Worm (Caenorhabditis elegans) whole organism, L3 larva: ENCODE data around the gene ttll-11.
"Not testable (repeated sequence)": the region's sequence is repeated elsewhere in the genome, so short reads cannot be mapped to it uniquely, and the experiment has no call there.

Experiments used
- R02D3.7 ChIP-seq: fragments of 150-350 bp; optimal IDR thresholded peaks from 2 replicates; lab custom pipeline; 2014; ENCODE audit warnings: missing biosample characterization, missing genetic modification characterization
- aly-2 ChIP-seq: fragments of 150-350 bp; optimal IDR thresholded peaks from 2 replicates; lab custom pipeline; 2014; ENCODE audit warnings: missing biosample characterization, missing genetic modification characterization
- ama-1 ChIP-seq: fragments of 150-350 bp; optimal IDR thresholded peaks from 2 replicates; lab custom pipeline; 2018
- ceh-16 ChIP-seq: sonication (generic microtip); optimal IDR thresholded peaks from 2 replicates; lab custom pipeline; 2017; ENCODE audit warnings: missing biosample characterization, missing genetic modification characterization
- ceh-28 ChIP-seq: fragments of 150-350 bp; optimal IDR thresholded peaks from 2 replicates; lab custom pipeline; 2014; ENCODE audit warnings: missing biosample characterization, missing genetic modification reagents, missing genetic modification characterization
- ceh-9 ChIP-seq: sonication (generic microtip); optimal IDR thresholded peaks from 2 replicates; lab custom pipeline; 2018; ENCODE audit warnings: missing biosample characterization, missing genetic modification characterization
- daf-12 ChIP-seq: fragments of 150-350 bp; optimal IDR thresholded peaks from 2 replicates; lab custom pipeline; 2014; ENCODE audit warnings: missing biosample characterization, missing genetic modification reagents, missing genetic modification characterization
- egl-5 ChIP-seq: fragments of 150-350 bp; optimal IDR thresholded peaks from 2 replicates; lab custom pipeline; 2017; ENCODE audit warnings: missing biosample characterization, missing genetic modification reagents, missing genetic modification characterization, inconsistent platforms
- elt-1 ChIP-seq: fragments of 150-350 bp; optimal IDR thresholded peaks from 2 replicates; lab custom pipeline; 2014; ENCODE audit warnings: missing biosample characterization, missing genetic modification characterization
- elt-2 ChIP-seq: sonication (generic microtip); optimal IDR thresholded peaks from 2 replicates; lab custom pipeline; 2016; ENCODE audit warnings: missing genetic modification reagents, mild to moderate bottlenecking, missing genetic modification characterization, missing compliant biosample characterization
- elt-3 ChIP-seq, 3 experiments: fragments of 150-350 bp in 1 of 3; sonication (generic microtip) in 2 of 3; optimal IDR thresholded peaks; 2 replicates in 2 of 3; 4 replicates in 1 of 3; lab custom pipeline; 2014 to 2017; ENCODE audit warnings: missing biosample characterization in 3 of 3, missing genetic modification characterization in 3 of 3
- fkh-2 ChIP-seq: fragments of 150-350 bp; optimal IDR thresholded peaks from 2 replicates; lab custom pipeline; 2014; ENCODE audit warnings: missing biosample characterization, missing genetic modification reagents, missing genetic modification characterization
- fos-1 ChIP-seq: fragments of 150-350 bp; optimal IDR thresholded peaks from 2 replicates; lab custom pipeline; 2014; ENCODE audit warnings: missing biosample characterization, missing genetic modification characterization
- hmg-11 ChIP-seq: sonication (generic microtip); optimal IDR thresholded peaks from 2 replicates; lab custom pipeline; 2016; ENCODE audit warnings: missing genetic modification characterization, missing compliant biosample characterization
- lin-15B ChIP-seq: fragments of 150-350 bp; optimal IDR thresholded peaks from 2 replicates; lab custom pipeline; 2014; ENCODE audit warnings: missing biosample characterization, missing genetic modification characterization
- lsy-12 ChIP-seq: sonication (generic microtip); optimal IDR thresholded peaks from 2 replicates; lab custom pipeline; 2016; ENCODE audit warnings: mild to moderate bottlenecking, missing genetic modification characterization, missing compliant biosample characterization
- mml-1 ChIP-seq: fragments of 150-350 bp; sonication (generic microtip); optimal IDR thresholded peaks from 3 replicates; lab custom pipeline; 2014; ENCODE audit warnings: missing biosample characterization, missing genetic modification characterization
- nfya-1 ChIP-seq: sonication (generic microtip); optimal IDR thresholded peaks from 2 replicates; lab custom pipeline; 2017; ENCODE audit warnings: missing genetic modification characterization, mild to moderate bottlenecking, missing compliant biosample characterization, antibody characterized with exemption, moderate library complexity; ENCODE audit not compliant: insufficient read depth
- nhr-12 ChIP-seq: fragments of 150-350 bp; optimal IDR thresholded peaks from 2 replicates; lab custom pipeline; 2014; ENCODE audit warnings: missing biosample characterization, missing genetic modification characterization
- nhr-23 ChIP-seq: fragments of 150-350 bp; optimal IDR thresholded peaks from 2 replicates; lab custom pipeline; 2014; ENCODE audit warnings: missing biosample characterization, missing genetic modification reagents, missing genetic modification characterization
- nhr-237 ChIP-seq: fragments of 150-350 bp; optimal IDR thresholded peaks from 2 replicates; lab custom pipeline; 2014; ENCODE audit warnings: missing biosample characterization, missing genetic modification characterization
- nhr-25 ChIP-seq: sonication (generic microtip); optimal IDR thresholded peaks from 2 replicates; lab custom pipeline; 2017; ENCODE audit warnings: missing biosample characterization, missing genetic modification characterization
- nhr-43 ChIP-seq: sonication (generic microtip); optimal IDR thresholded peaks from 2 replicates; lab custom pipeline; 2016; ENCODE audit warnings: mild to moderate bottlenecking, missing genetic modification characterization, missing compliant biosample characterization; ENCODE audit not compliant: poor library complexity, severe bottlenecking
- nhr-67 ChIP-seq: fragments of 150-350 bp; optimal IDR thresholded peaks from 2 replicates; lab custom pipeline; 2014; ENCODE audit warnings: missing biosample characterization, missing genetic modification characterization
- nhr-76 ChIP-seq: fragments of 150-350 bp; sonication (generic microtip); optimal IDR thresholded peaks from 5 replicates; lab custom pipeline; 2014; ENCODE audit warnings: missing biosample characterization, missing genetic modification characterization
- pha-4 ChIP-seq: fragments of 150-350 bp; optimal IDR thresholded peaks from 2 replicates; lab custom pipeline; 2014; ENCODE audit warnings: missing biosample characterization, missing genetic modification reagents, missing genetic modification characterization
- pqm-1 ChIP-seq: fragments of 150-350 bp; optimal IDR thresholded peaks from 2 replicates; lab custom pipeline; 2017; ENCODE audit warnings: missing biosample characterization, missing genetic modification characterization, inconsistent platforms
- skn-1 ChIP-seq: fragments of 150-350 bp; optimal IDR thresholded peaks from 2 replicates; lab custom pipeline; 2014; ENCODE audit warnings: missing biosample characterization, missing genetic modification characterization
- snpc-4 ChIP-seq: fragments of 150-350 bp; optimal IDR thresholded peaks from 2 replicates; lab custom pipeline; 2014; ENCODE audit warnings: missing biosample characterization, missing genetic modification characterization
- tbx-2 ChIP-seq: sonication (generic microtip); optimal IDR thresholded peaks from 2 replicates; lab custom pipeline; 2016; ENCODE audit warnings: mild to moderate bottlenecking, missing genetic modification characterization, missing compliant biosample characterization
- unc-39 ChIP-seq: sonication (generic microtip); optimal IDR thresholded peaks from 4 replicates; lab custom pipeline; 2017; ENCODE audit warnings: missing biosample characterization, missing genetic modification characterization
- unc-62 ChIP-seq: fragments of 150-350 bp; sonication (generic microtip); optimal IDR thresholded peaks from 4 replicates; lab custom pipeline; 2014; ENCODE audit warnings: missing biosample characterization, missing genetic modification reagents, missing genetic modification characterization
- zag-1 ChIP-seq: fragments of 150-350 bp; optimal IDR thresholded peaks from 2 replicates; lab custom pipeline; 2014; ENCODE audit warnings: missing biosample characterization, missing genetic modification characterization
- ztf-4 ChIP-seq: fragments of 150-350 bp; optimal IDR thresholded peaks from 2 replicates; lab custom pipeline; 2014; ENCODE audit warnings: missing biosample characterization, missing genetic modification characterization

Gene ttll-11

DNA sequence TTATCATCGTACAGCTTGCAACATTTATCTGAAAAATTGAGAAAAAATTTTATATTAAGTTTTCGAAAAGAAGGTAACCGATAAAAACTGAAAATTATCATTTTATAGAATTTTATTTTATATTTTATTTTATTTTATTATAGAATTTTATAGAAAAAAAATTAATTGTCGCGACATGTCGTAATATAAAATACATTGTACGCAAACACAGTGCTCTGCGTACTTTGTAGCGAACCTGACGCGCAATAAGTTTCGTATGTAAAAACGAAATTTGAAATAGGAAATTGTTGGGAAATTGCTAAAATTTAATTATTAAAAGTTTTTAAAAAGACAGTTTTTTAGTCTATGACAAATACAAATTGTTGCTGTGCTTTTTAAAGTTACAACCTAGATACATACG, 6.0 kb upstream of the ttll-11 start, which contains the start of the genes hst-1 and ints-6:
Gene hst-1, minus strand, starts transcription at position 28 of the 400 bp plus-strand sequence.
Gene ints-6, plus strand, starts transcription at position 260 of the 400 bp plus-strand sequence.
- TF ChIP-seq lin-15B (tag; lab: Kevin White, UChicago), result peak; percentile 8
- no peak for TF ChIP-seq ceh-9
- no peak for TF ChIP-seq pqm-1 (tag; lab: Kevin White, UChicago)
- peak; percentile 29 for TF ChIP-seq hmg-11
- TF ChIP-seq nhr-23 (tag; lab: Kevin White, UChicago), result peak; percentile 13
- peak; percentile 55 for TF ChIP-seq pha-4 (tag; lab: Kevin White, UChicago)
- TF ChIP-seq fos-1 (tag; lab: Kevin White, UChicago), result no peak
- no peak for TF ChIP-seq elt-1 (tag; lab: Kevin White, UChicago)
- TF ChIP-seq nhr-237, result no peak
- no peak for TF ChIP-seq unc-62 (GFP tag; lab: Kevin White, UChicago)
- TF ChIP-seq ama-1, result no peak

ce11 chrIV:8705504-8705903, 8.0 kb downstream of the ttll-11 start, which contains the start of gene H23L24.4:
H23L24.4 (minus strand) TSS chrIV:8705604.
- no peak for TF ChIP-seq nhr-76 (tag; lab: Kevin White, UChicago)
- TF ChIP-seq snpc-4 (tag; lab: Kevin White, UChicago), result no peak
- TF ChIP-seq aly-2, result no peak
- TF ChIP-seq nfya-1 (tag; lab: Kevin White, UChicago), result no peak
- no peak for TF ChIP-seq lsy-12 (tag; lab: Kevin White, UChicago)
- no peak for TF ChIP-seq fos-1 (tag; lab: Kevin White, UChicago)
- no peak for TF ChIP-seq hmg-11
- no peak for TF ChIP-seq elt-2 (tag; lab: Kevin White, UChicago)
- TF ChIP-seq ceh-28 (tag; lab: Kevin White, UChicago), result no peak

- TF ChIP-seq mml-1 (tag; lab: Kevin White, UChicago) (no peak), aly-2 (no peak), daf-12 (no peak), nhr-12 (tag; lab: Kevin White, UChicago) (no peak), ama-1 (no peak), nhr-67 (no peak), R02D3.7 (tag; lab: Kevin White, UChicago) (no peak), nhr-43 (tag; lab: Kevin White, UChicago) (no peak)
Measured at ce11 chrIV:8708046-8708445, 10.5 kb downstream of the ttll-11 start.

DNA sequence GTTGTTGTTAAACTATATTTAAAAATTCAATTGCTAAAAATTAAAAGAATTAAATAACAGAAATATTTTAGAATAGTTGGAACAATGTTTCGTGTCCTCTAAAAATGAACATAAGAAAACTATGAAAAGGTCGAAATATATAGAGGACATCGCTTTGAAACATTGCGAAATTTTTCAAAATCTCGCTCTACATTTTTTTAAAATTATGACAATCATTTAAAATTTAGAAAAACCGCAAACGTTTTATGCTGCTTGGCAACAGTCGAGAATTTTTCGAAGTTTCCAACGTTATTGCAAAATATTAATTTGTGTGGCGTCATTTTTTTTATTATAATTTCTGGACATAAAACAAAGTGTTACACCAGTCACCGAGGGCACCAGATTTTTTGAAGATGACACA, 17.5 kb downstream of the ttll-11 start, which contains the start of the genes parg-2 and ipla-5:
Gene parg-2, minus strand, starts transcription at position 101 of the 400 bp plus-strand sequence.
Gene ipla-5, plus strand, starts transcription at position 216 of the 400 bp plus-strand sequence.
- not testable (repeated sequence) for TF ChIP-seq nhr-67; skn-1; mml-1 (tag; lab: Kevin White, UChicago)

ce11 chrIV:8718153-8718552, 20.6 kb downstream of the ttll-11 start, which contains the start of gene H23L24.1:
H23L24.1 (plus strand) TSS chrIV:8718453.
- TF ChIP-seq unc-39 (no peak), ceh-9 (no peak), ceh-16 (tag; lab: Kevin White, UChicago) (no peak), nhr-67 (no peak), nhr-76 (tag; lab: Kevin White, UChicago) (no peak)

DNA sequence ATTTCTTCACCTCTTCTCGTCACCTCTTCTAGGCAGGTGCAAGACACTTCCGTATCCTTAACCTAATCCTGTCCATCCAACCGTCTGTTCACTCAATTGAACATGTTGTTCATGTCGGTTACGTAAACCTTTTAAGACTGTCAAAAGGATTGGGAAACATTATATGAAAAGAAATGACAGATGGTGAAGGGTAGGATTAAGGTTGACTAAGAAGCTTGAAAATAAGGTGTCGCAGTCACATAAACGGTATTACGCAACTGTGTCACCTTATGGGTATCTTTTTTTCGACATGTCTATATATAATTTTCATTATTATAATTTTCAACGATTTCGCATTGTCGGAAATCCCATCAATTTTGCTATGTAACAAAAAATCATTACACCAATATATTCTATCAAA, 25.3 kb downstream of the ttll-11 start:
- no peak for TF ChIP-seq ceh-9
- no peak for TF ChIP-seq zag-1 (tag; lab: Kevin White, UChicago)
- no peak for TF ChIP-seq R02D3.7 (tag; lab: Kevin White, UChicago)
- no peak for TF ChIP-seq ceh-16 (tag; lab: Kevin White, UChicago)
- no peak for TF ChIP-seq fkh-2 (tag; lab: Kevin White, UChicago)
- TF ChIP-seq elt-3 (tag; optimal IDR thresholded peaks at IDR 0.05; lab: Kevin White, UChicago), result no peak
- TF ChIP-seq nhr-25 (tag; lab: Kevin White, UChicago), result no peak
- no peak for TF ChIP-seq ztf-4 (tag; lab: Kevin White, UChicago)
- TF ChIP-seq elt-1 (tag; lab: Kevin White, UChicago), result no peak
- TF ChIP-seq egl-5, result no peak
- no peak for TF ChIP-seq nhr-23 (tag; lab: Kevin White, UChicago)
- TF ChIP-seq tbx-2 (tag; lab: Kevin White, UChicago), result no peak
